Worm (Caenorhabditis elegans) whole organism, L2 larva: ENCODE results near the gene C50B6.9.
A peak's percentile ranks its signal among the peaks of the same experiment; 100 is the strongest.

Experiments
- Y55F3AM.14 ChIP-seq: fragments of 200-800 bp; sonication (Bioruptor generic); optimal IDR thresholded peaks from 2 replicates; lab custom pipeline; 2018; ENCODE audit warnings: mild to moderate bottlenecking, missing genetic modification characterization, missing compliant biosample characterization
- ZK546.5 ChIP-seq: sonication (generic microtip); optimal IDR thresholded peaks from 2 replicates; lab custom pipeline; 2017; ENCODE audit warnings: missing biosample characterization, missing genetic modification characterization
- alr-1 ChIP-seq: fragments of 150-350 bp; optimal IDR thresholded peaks from 2 replicates; lab custom pipeline; 2014; ENCODE audit warnings: missing biosample characterization, missing genetic modification characterization
- ama-1 ChIP-seq: fragments of 150-350 bp; optimal IDR thresholded peaks from 2 replicates; lab custom pipeline; 2018; ENCODE audit warnings: inconsistent platforms
- ceh-16 ChIP-seq: fragments of 150-350 bp; optimal IDR thresholded peaks from 2 replicates; lab custom pipeline; 2014; ENCODE audit warnings: missing biosample characterization, missing genetic modification characterization
- ceh-82 ChIP-seq: fragments of 150-350 bp; optimal IDR thresholded peaks from 2 replicates; lab custom pipeline; 2014; ENCODE audit warnings: missing biosample characterization, missing genetic modification characterization
- crh-2 ChIP-seq: sonication (generic microtip); optimal IDR thresholded peaks from 2 replicates; lab custom pipeline; 2017; ENCODE audit warnings: missing biosample characterization, missing genetic modification characterization
- elt-1 ChIP-seq: fragments of 150-350 bp; optimal IDR thresholded peaks from 2 replicates; lab custom pipeline; 2014; ENCODE audit warnings: missing biosample characterization, missing genetic modification characterization
- elt-3 ChIP-seq: sonication (generic microtip); optimal IDR thresholded peaks from 2 replicates; lab custom pipeline; 2017; ENCODE audit warnings: missing biosample characterization, missing genetic modification characterization
- fos-1 ChIP-seq: fragments of 150-350 bp; optimal IDR thresholded peaks from 2 replicates; lab custom pipeline; 2014; ENCODE audit warnings: missing biosample characterization, missing genetic modification characterization
- gmeb-1 ChIP-seq: fragments of 150-350 bp; optimal IDR thresholded peaks from 2 replicates; lab custom pipeline; 2014; ENCODE audit warnings: missing biosample characterization, missing genetic modification characterization
- lsy-2 ChIP-seq, 2 experiments: fragments of 150-350 bp in 1 of 2; sonication (generic microtip) in 1 of 2; optimal IDR thresholded peaks; 2 replicates each; lab custom pipeline; 2014 to 2017; ENCODE audit warnings: missing biosample characterization in 2 of 2, missing genetic modification characterization in 2 of 2
- mab-5 ChIP-seq: fragments of 150-350 bp; optimal IDR thresholded peaks from 2 replicates; lab custom pipeline; 2014; ENCODE audit warnings: missing biosample characterization, missing genetic modification characterization
- mbf-1 ChIP-seq: sonication (generic microtip); optimal IDR thresholded peaks from 2 replicates; lab custom pipeline; 2017; ENCODE audit warnings: missing biosample characterization, missing genetic modification characterization
- nhr-11 ChIP-seq: fragments of 150-350 bp; optimal IDR thresholded peaks from 2 replicates; lab custom pipeline; 2014; ENCODE audit warnings: missing biosample characterization, missing genetic modification characterization
- nhr-12 ChIP-seq: fragments of 150-350 bp; optimal IDR thresholded peaks from 2 replicates; lab custom pipeline; 2014; ENCODE audit warnings: missing biosample characterization, missing genetic modification characterization
- nhr-129 ChIP-seq: fragments of 150-350 bp; optimal IDR thresholded peaks from 2 replicates; lab custom pipeline; 2014; ENCODE audit warnings: missing biosample characterization, missing genetic modification characterization
- nhr-23 ChIP-seq: fragments of 150-350 bp; optimal IDR thresholded peaks from 2 replicates; lab custom pipeline; 2014; ENCODE audit warnings: missing biosample characterization, missing genetic modification reagents, missing genetic modification characterization
- nhr-237 ChIP-seq: fragments of 150-350 bp; optimal IDR thresholded peaks from 2 replicates; lab custom pipeline; 2014; ENCODE audit warnings: missing biosample characterization, missing genetic modification characterization
- nhr-25 ChIP-seq: fragments of 150-350 bp; sonication (generic microtip); optimal IDR thresholded peaks from 3 replicates; lab custom pipeline; 2014; ENCODE audit warnings: missing biosample characterization, missing genetic modification characterization
- nhr-6 ChIP-seq: fragments of 150-350 bp; optimal IDR thresholded peaks from 2 replicates; lab custom pipeline; 2014; ENCODE audit warnings: missing biosample characterization, missing genetic modification characterization
- nhr-77 ChIP-seq: fragments of 150-350 bp; optimal IDR thresholded peaks from 2 replicates; lab custom pipeline; 2014; ENCODE audit warnings: missing biosample characterization, missing genetic modification characterization
- peb-1 ChIP-seq: fragments of 150-350 bp; optimal IDR thresholded peaks from 2 replicates; lab custom pipeline; 2014; ENCODE audit warnings: missing biosample characterization, missing genetic modification characterization
- sem-4 ChIP-seq: fragments of 150-350 bp; optimal IDR thresholded peaks from 2 replicates; lab custom pipeline; 2014; ENCODE audit warnings: missing biosample characterization, missing genetic modification reagents, missing genetic modification characterization
- sma-3 ChIP-seq: sonication (generic microtip); optimal IDR thresholded peaks from 2 replicates; lab custom pipeline; 2016; ENCODE audit warnings: missing genetic modification reagents, missing genetic modification characterization, missing compliant biosample characterization
- sma-9 ChIP-seq, 2 experiments: fragments of 150-350 bp in 1 of 2; sonication (generic microtip) in 1 of 2; optimal IDR thresholded peaks; 2 replicates each; lab custom pipeline; 2014 to 2016; ENCODE audit warnings: missing genetic modification characterization in 2 of 2, mild to moderate bottlenecking in 1 of 2, missing biosample characterization in 1 of 2, missing compliant biosample characterization in 1 of 2, missing genetic modification reagents in 1 of 2, moderate library complexity in 1 of 2
- snpc-4 ChIP-seq: fragments of 150-350 bp; optimal IDR thresholded peaks from 2 replicates; lab custom pipeline; 2014; ENCODE audit warnings: missing biosample characterization, missing genetic modification characterization
- unc-39 ChIP-seq: fragments of 150-350 bp; optimal IDR thresholded peaks from 2 replicates; lab custom pipeline; 2014; ENCODE audit warnings: missing biosample characterization, missing genetic modification characterization
- unc-55 ChIP-seq: fragments of 150-350 bp; sonication (generic microtip); optimal IDR thresholded peaks from 3 replicates; lab custom pipeline; 2014; ENCODE audit warnings: missing biosample characterization, missing genetic modification reagents, missing genetic modification characterization
- ztf-11 ChIP-seq: sonication (generic microtip); optimal IDR thresholded peaks from 2 replicates; lab custom pipeline; 2017; ENCODE audit warnings: missing biosample characterization, missing genetic modification characterization
- ztf-4 ChIP-seq: fragments of 150-350 bp; optimal IDR thresholded peaks from 2 replicates; lab custom pipeline; 2014; ENCODE audit warnings: missing biosample characterization, missing genetic modification characterization

C50B6.9 gene

DNA sequence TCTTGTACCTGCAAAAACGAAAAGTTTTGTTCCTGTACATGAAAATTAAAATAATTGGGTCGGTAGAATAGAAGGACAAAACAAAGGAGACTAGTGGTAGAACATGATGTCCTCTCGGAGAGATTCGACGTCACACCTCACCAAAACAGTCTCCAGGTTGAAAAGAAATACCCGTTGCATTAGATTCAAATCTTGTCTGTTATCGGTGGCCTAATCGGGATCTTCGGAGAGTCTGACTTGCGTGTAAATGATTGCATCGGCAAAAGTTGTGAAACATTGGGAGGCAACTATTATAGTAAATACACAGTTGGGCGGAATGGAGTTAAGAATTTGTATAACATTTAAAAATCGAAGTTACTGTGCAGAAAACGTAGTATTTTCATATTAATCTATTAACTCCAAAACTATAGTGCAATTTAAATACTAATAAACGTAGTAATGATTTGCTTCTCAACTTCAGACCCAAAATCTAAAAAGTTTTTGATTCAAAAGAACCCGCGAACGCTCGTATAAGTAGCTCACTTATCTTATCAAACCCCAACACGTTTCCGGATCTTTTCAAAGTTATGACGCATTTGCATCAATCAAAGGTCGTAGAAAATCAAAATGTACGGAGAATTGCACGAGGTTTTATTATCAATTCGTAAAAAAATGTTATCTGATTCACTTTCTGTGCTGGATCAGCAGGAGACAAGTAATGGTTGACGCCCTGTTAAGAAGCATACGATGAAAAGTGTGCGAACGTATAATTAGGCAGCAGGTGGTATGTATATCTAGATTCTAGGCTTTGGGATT is 2.6 kb upstream of the C50B6.9 start, which contains the start of gene nhr-168:
TSS of gene nhr-168 (minus strand) at position 486 of the 795 bp plus-strand sequence.
- peak; percentile 80 for TF ChIP-seq nhr-23
- peak; percentile 66 for TF ChIP-seq ceh-16 (tag; lab: Kevin White, UChicago)
- no peak for TF ChIP-seq crh-2
- TF ChIP-seq unc-39 (tag; lab: Kevin White, UChicago) = no peak
- TF ChIP-seq elt-1 = peak; percentile 92
- peak; percentile 80 for TF ChIP-seq sma-9 (GFP tag; optimal IDR thresholded peaks at IDR 0.05; lab: Kevin White, UChicago)
- TF ChIP-seq sma-9 (tag; optimal IDR thresholded peaks at IDR 0.05; lab: Kevin White, UChicago) = no peak
- TF ChIP-seq mbf-1 (tag; lab: Kevin White, UChicago) = no peak
- TF ChIP-seq fos-1 (tag; lab: Kevin White, UChicago) = peak; percentile 65
- no peak for TF ChIP-seq sem-4 (tag; lab: Kevin White, UChicago)

DNA sequence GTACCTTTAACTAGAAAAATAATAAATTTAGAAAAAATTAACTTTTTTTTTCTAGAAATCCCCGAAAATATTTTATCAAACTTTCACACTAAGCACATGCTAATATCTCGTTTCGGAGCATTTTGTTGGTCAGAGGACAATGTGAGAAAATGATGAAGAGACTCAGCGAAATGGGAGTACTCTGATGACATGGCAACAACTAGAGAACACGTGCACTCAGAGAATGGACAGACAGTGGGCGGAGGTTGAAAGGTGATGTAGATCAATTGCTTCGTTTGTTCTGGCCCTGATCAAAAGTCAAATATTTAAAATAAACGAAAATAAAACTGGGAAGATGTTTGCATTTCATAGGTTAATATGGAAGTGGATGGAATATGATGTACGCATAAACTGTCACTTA is 1.7 kb upstream of the C50B6.9 start:
- peak; percentile 68 for TF ChIP-seq sma-9 (GFP tag; optimal IDR thresholded peaks at IDR 0.05; lab: Kevin White, UChicago)
- TF ChIP-seq sma-9 (tag; optimal IDR thresholded peaks at IDR 0.05; lab: Kevin White, UChicago) = no peak
- TF ChIP-seq alr-1 (tag; lab: Kevin White, UChicago) = no peak
- TF ChIP-seq, all 48 proteins: peak for 1

DNA sequence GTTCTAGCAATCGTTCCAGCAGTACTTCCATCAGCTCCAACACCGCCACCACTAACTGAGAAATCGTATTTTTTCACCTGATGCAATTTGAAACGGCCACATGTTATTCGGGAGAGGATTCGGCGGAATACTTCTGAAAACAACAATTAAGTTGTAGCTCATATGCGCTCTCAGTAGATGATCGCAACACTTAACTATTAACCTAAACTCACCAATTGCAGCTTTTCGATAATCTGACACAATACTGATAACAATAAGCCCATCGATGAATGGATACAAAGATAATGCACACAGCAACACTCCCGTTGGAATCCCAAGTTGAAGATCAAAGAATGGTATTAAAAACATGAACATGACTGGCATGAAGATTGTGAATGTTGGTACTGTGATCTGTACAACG is 1.9 kb downstream of the C50B6.9 start:
- TF ChIP-seq unc-55 (GFP tag; lab: Kevin White, UChicago) (no peak), mbf-1 (tag; lab: Kevin White, UChicago) (no peak), mab-5 (tag; lab: Kevin White, UChicago) (no peak), ama-1 (no peak), gmeb-1 (tag; lab: Kevin White, UChicago) (no peak), crh-2 (no peak), sem-4 (tag; lab: Kevin White, UChicago) (no peak), elt-3 (tag; lab: Kevin White, UChicago) (no peak), nhr-77 (no peak), sma-3 (GFP tag; lab: Kevin White, UChicago) (no peak), lsy-2 (tag; optimal IDR thresholded peaks at IDR 0.05; lab: Kevin White, UChicago) (no peak), Y55F3AM.14 (GFP tag; lab: Kevin White, UChicago) (no peak), nhr-6 (tag; lab: Kevin White, UChicago) (no peak), nhr-11 (tag; lab: Kevin White, UChicago) (no peak), nhr-12 (no peak)

DNA sequence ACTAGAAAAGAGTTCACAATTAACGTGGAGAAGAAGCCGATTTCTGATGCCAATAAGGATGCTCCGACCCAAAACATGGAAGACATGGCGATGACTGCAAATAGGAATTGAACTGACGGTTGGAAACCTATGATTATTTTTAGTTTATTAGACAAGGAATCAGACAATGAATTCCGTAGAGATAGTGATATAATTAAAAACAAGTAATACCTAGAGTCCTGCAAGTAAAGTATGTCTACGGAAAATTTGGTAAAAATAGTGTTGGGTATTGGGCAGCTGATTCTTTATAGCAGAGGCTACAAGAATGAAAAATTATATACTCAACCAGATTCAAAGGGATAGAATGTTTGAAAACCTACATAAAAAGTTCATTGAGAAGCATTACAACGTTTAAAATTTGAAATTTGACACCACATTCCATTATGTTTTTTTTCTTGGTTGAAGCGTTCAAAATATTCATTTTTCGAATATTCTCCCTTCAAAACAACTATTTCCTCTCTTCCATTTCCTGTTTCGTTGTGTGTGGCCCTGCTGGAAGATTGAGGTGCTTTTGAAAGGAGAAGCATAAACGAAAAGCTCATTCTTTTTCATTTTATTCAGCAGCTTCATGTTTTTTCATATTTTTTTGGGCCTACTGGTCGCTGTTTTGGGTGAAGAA is 3.6 kb downstream of the C50B6.9 start, which contains the start of the genes str-4 and lgc-48:
TSS of gene str-4 (minus strand) at position 101 of the 658 bp plus-strand sequence.
TSS of gene lgc-48 (plus strand) at position 608 of the 658 bp plus-strand sequence.
- TF ChIP-seq sma-9 (GFP tag; optimal IDR thresholded peaks at IDR 0.05; lab: Kevin White, UChicago) (no peak), sma-9 (tag; optimal IDR thresholded peaks at IDR 0.05; lab: Kevin White, UChicago) (no peak), nhr-77 (no peak), nhr-25 (no peak), ZK546.5 (tag; lab: Kevin White, UChicago) (no peak), ama-1 (no peak), elt-3 (tag; lab: Kevin White, UChicago) (no peak), peb-1 (tag; lab: Kevin White, UChicago) (no peak), snpc-4 (tag; lab: Kevin White, UChicago) (no peak), sem-4 (tag; lab: Kevin White, UChicago) (no peak), nhr-237 (tag; lab: Kevin White, UChicago) (no peak), ztf-4 (tag; lab: Kevin White, UChicago) (no peak), nhr-129 (tag; lab: Kevin White, UChicago) (no peak), ceh-82 (tag; lab: Kevin White, UChicago) (no peak)

DNA sequence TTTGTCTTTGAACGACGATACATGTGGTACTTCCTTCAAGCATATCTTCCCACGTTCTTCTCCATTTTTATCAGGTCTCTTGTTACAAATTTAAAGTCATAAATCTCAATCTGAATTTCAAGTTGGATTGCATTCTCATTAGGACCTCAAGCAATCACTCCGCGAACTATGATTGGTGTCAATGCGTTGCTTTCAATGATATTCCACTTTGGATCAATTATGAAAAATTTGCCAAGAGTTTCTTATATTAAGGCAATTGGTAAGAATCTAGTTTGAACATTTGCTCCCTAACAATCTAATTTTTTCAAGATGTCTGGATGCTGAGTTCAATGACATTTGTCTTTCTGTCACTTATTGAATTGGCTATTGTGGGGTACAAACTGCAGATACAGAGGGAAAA is 6.1 kb downstream of the C50B6.9 start:
- TF ChIP-seq ztf-11 = no peak
